Worm (Caenorhabditis elegans) whole organism, young adult: ENCODE data around the gene Y56A3A.41.

Experiments used
- F57C9.4 ChIP-seq: sonication (generic microtip); optimal IDR thresholded peaks from 2 replicates; lab custom pipeline; 2017; ENCODE audit warnings: mild to moderate bottlenecking, missing genetic modification characterization, missing compliant biosample characterization
- Y67H2A.10 ChIP-seq: fragments of 200-800 bp; sonication (Bioruptor generic); conservative IDR thresholded peaks from 2 replicates; pipeline ENCODE4 v1.3.6; 2022; ENCODE audit warnings: missing genetic modification reagents, missing genetic modification characterization, missing compliant biosample characterization
- ama-1 ChIP-seq, 3 experiments: fragments of 150-350 bp in 1 of 3; sonication (generic microtip) in 2 of 3; optimal IDR thresholded peaks; 2 replicates each; lab custom pipeline; 2014 to 2018; ENCODE audit warnings: missing biosample characterization in 2 of 3, missing genetic modification characterization in 2 of 3, missing genetic modification reagents in 2 of 3
- ceh-40 ChIP-seq: fragments of 200-800 bp; sonication (Bioruptor generic); IDR thresholded peaks from 2 replicates; pipeline ENCODE4 v1.3.6; 2022; ENCODE audit warnings: missing genetic modification characterization, missing compliant biosample characterization
- ets-4 ChIP-seq: fragments of 200-800 bp; sonication (Bioruptor generic); optimal IDR thresholded peaks from 2 replicates; lab custom pipeline; 2018; ENCODE audit warnings: mild to moderate bottlenecking, missing genetic modification characterization, missing compliant biosample characterization
- lin-35 ChIP-seq, 3 experiments: fragments of 150-350 bp in 2 of 3; sonication (generic microtip) in 1 of 3; optimal IDR thresholded peaks; 2 replicates each; lab custom pipeline; 2014 to 2018; ENCODE audit warnings: missing biosample characterization in 3 of 3, missing genetic modification characterization in 3 of 3, missing genetic modification reagents in 3 of 3
- nhr-27 ChIP-seq: fragments of 200-800 bp; sonication (Bioruptor generic); optimal IDR thresholded peaks from 2 replicates; lab custom pipeline; 2018; ENCODE audit warnings: mild to moderate bottlenecking, missing genetic modification characterization, moderate library complexity, missing compliant biosample characterization
- sdz-38 ChIP-seq: sonication (generic microtip); optimal IDR thresholded peaks from 2 replicates; lab custom pipeline; 2016; ENCODE audit warnings: missing genotype, missing genetic modification characterization, missing compliant biosample characterization
- snpc-4 ChIP-seq, 5 experiments: fragments of 150-350 bp in 1 of 5; sonication (generic microtip) in 4 of 5; optimal IDR thresholded peaks; 2 replicates each; lab custom pipeline; 2014 to 2018; ENCODE audit warnings: missing genetic modification characterization in 5 of 5, missing biosample characterization in 3 of 5, antibody characterized with exemption in 2 of 5, mild to moderate bottlenecking in 2 of 5, missing compliant biosample characterization in 2 of 5, missing genotype in 2 of 5, moderate library complexity in 2 of 5, missing genetic modification reagents in 1 of 5
- unc-130 ChIP-seq: sonication (generic microtip); optimal IDR thresholded peaks from 2 replicates; lab custom pipeline; 2016; ENCODE audit warnings: missing genetic modification reagents, missing genetic modification characterization, missing compliant biosample characterization

ce11 chrIII:11878751-11879150, 14.1 kb downstream of the Y56A3A.41 start, which contains the start of gene Y56A3A.6:
- TF ChIP-seq ets-4 (GFP tag; lab: Kevin White, UChicago), result no peak
- no peak for TF ChIP-seq snpc-4 (GFP tag; optimal IDR thresholded peaks at IDR 0.05; lab: Kevin White, UChicago)
- TF ChIP-seq snpc-4 (tag; optimal IDR thresholded peaks at IDR 0.05; lab: Kevin White, UChicago), result no peak
- TF ChIP-seq F57C9.4 (tag; lab: Kevin White, UChicago), result no peak
- TF ChIP-seq lin-35 (GFP tag; optimal IDR thresholded peaks at IDR 0.05; lab: Kevin White, UChicago), result no peak
- TF ChIP-seq unc-130, result no peak
- no peak for TF ChIP-seq ama-1 (optimal IDR thresholded peaks at IDR 0.05; lab: Kevin White, UChicago)
- no peak for TF ChIP-seq ama-1 (GFP tag; optimal IDR thresholded peaks at IDR 0.05; lab: Kevin White, UChicago)
- TF ChIP-seq Y67H2A.10 (GFP tag; lab: Robert Waterston, UW), result no peak
- TF ChIP-seq nhr-27 (tag; lab: Kevin White, UChicago), result no peak
- no peak for TF ChIP-seq ceh-40 (GFP tag; lab: Robert Waterston, UW)
- no peak for TF ChIP-seq sdz-38 (tag; lab: Kevin White, UChicago)
